Worm (Caenorhabditis elegans): ENCODE data around the gene unc-16.

The unc-16 gene

ce11 chrIII:9600645-9601044 lies 54.6 kb downstream of the unc-16 start, which contains the start of gene F58A4.2:
F58A4.2 (minus strand) TSS chrIII:9600745.
- TF ChIP-seq madf-8 (GFP tag; conservative IDR thresholded peaks at IDR 0.05) = no peak
- TF ChIP-seq egrh-3 (GFP tag; IDR thresholded peaks at IDR 0.05) = no peak
- TF ChIP-seq efl-1 (GFP tag; optimal IDR thresholded peaks at IDR 0.05) = peak; percentile 26
- no peak for TF ChIP-seq tlf-1 (GFP tag; optimal IDR thresholded peaks at IDR 0.05)

Data from whole organism, young adult.